Fruit fly (Drosophila melanogaster) whole organism, embryonic: ENCODE measurements around the gene CG13097.

ENCODE experiments used
- Blimp-1 ChIP-seq: fragments of 200-800 bp; sonication (Bioruptor generic); optimal IDR thresholded peaks from 3 replicates; lab custom pipeline; 2018; ENCODE audit warnings: missing biosample characterization, missing genetic modification characterization, mild to moderate bottlenecking, moderate library complexity, missing genetic modification reagents
- CG11456 ChIP-seq: fragments of 200-800 bp; sonication (Bioruptor generic); IDR thresholded peaks from 3 replicates; pipeline ENCODE4 v1.3.6; 2022; ENCODE audit warnings: missing biosample characterization, missing genetic modification characterization
- CG12391 ChIP-seq: fragments of 200-800 bp; sonication (Bioruptor generic); optimal IDR thresholded peaks from 3 replicates; lab custom pipeline; 2018; ENCODE audit warnings: missing biosample characterization, mild to moderate bottlenecking, missing genetic modification characterization, moderate library complexity
- CG13296 ChIP-seq: fragments of 200-800 bp; sonication (Bioruptor generic); optimal IDR thresholded peaks from 3 replicates; lab custom pipeline; 2018; ENCODE audit warnings: missing biosample characterization, mild to moderate bottlenecking, missing genetic modification characterization
- CG14710 ChIP-seq: fragments of 200-800 bp; sonication (Bioruptor generic); optimal IDR thresholded peaks from 3 replicates; lab custom pipeline; 2019; ENCODE audit warnings: missing biosample characterization, mild to moderate bottlenecking, missing genetic modification characterization, moderate library complexity
- CG15073 ChIP-seq: fragments of 200-800 bp; sonication (Bioruptor generic); optimal IDR thresholded peaks from 2 replicates; lab custom pipeline; 2016; ENCODE audit warnings: missing biosample characterization, missing genetic modification characterization
- CG1647 ChIP-seq: fragments of 200-800 bp; sonication (Bioruptor generic); optimal IDR thresholded peaks from 3 replicates; lab custom pipeline; 2016; ENCODE audit warnings: missing biosample characterization, missing genetic modification characterization
- CG16815 ChIP-seq: fragments of 200-800 bp; sonication (Bioruptor generic); optimal IDR thresholded peaks from 3 replicates; lab custom pipeline; 2017; ENCODE audit warnings: missing biosample characterization, mild to moderate bottlenecking, missing genetic modification characterization
- CG18619 ChIP-seq: fragments of 200-800 bp; sonication (Bioruptor generic); optimal IDR thresholded peaks from 3 replicates; lab custom pipeline; 2017; ENCODE audit warnings: missing biosample characterization, mild to moderate bottlenecking, missing genetic modification characterization
- CG34422 ChIP-seq: fragments of 200-800 bp; sonication (Bioruptor generic); IDR thresholded peaks from 3 replicates; pipeline ENCODE4 v1.3.6; 2022; ENCODE audit warnings: missing biosample characterization, missing genetic modification characterization
- CG4328 ChIP-seq: fragments of 200-800 bp; sonication (Bioruptor generic); optimal IDR thresholded peaks from 3 replicates; lab custom pipeline; 2017; ENCODE audit warnings: missing biosample characterization, missing genetic modification reagents, missing genetic modification characterization
- CG4617 ChIP-seq: fragments of 200-800 bp; sonication (Bioruptor generic); optimal IDR thresholded peaks from 3 replicates; lab custom pipeline; 2016; ENCODE audit warnings: missing biosample characterization, missing genetic modification characterization, borderline replicate concordance
- CG9932 ChIP-seq: fragments of 200-800 bp; sonication (Bioruptor generic); IDR thresholded peaks from 2 replicates; pipeline ENCODE4 v1.3.6; 2022; ENCODE audit warnings: missing biosample characterization, missing genetic modification characterization
- CTCF ChIP-seq: fragments of 200-800 bp; sonication (Bioruptor generic); optimal IDR thresholded peaks from 2 replicates; lab custom pipeline; 2017; ENCODE audit warnings: missing biosample characterization, mild to moderate bottlenecking, missing genetic modification characterization, moderate library complexity
- Dbx ChIP-seq: fragments of 200-800 bp; sonication (Bioruptor generic); IDR thresholded peaks from 3 replicates; pipeline ENCODE4 v1.3.6; 2022; ENCODE audit warnings: missing biosample characterization, missing genetic modification characterization
- Deaf1 ChIP-seq: fragments of 200-800 bp; optimal IDR thresholded peaks from 3 replicates; lab custom pipeline; 2019; ENCODE audit warnings: missing biosample characterization, mild to moderate bottlenecking, missing genetic modification characterization, moderate library complexity
- Dip2 ChIP-seq: fragments of 200-800 bp; sonication (Bioruptor generic); IDR thresholded peaks from 2 replicates; pipeline ENCODE4 v1.3.6; 2022; ENCODE audit warnings: missing biosample characterization, missing genetic modification characterization
- E2f2 ChIP-seq: fragments of 200-800 bp; sonication (Bioruptor generic); IDR thresholded peaks from 2 replicates; pipeline ENCODE4 v1.3.6; 2022; ENCODE audit warnings: missing biosample characterization, missing genetic modification characterization
- HLH4C ChIP-seq: fragments of 200-800 bp; sonication (Bioruptor generic); IDR thresholded peaks from 3 replicates; pipeline ENCODE4 v1.3.6; 2022; ENCODE audit warnings: missing biosample characterization, missing genetic modification characterization; ENCODE audit not compliant: partially characterized antibody
- Hand ChIP-seq: fragments of 200-800 bp; sonication (Bioruptor generic); optimal IDR thresholded peaks from 2 replicates; lab custom pipeline; 2017; ENCODE audit warnings: mild to moderate bottlenecking, missing biosample characterization, missing genetic modification reagents, missing genetic modification characterization
- HmgD ChIP-seq: fragments of 200-800 bp; sonication (Bioruptor generic); optimal IDR thresholded peaks from 3 replicates; lab custom pipeline; 2016; ENCODE audit warnings: missing biosample characterization, missing genetic modification characterization
- Hr51 ChIP-seq, 2 experiments: fragments of 200-800 bp; sonication (Bioruptor generic); optimal IDR thresholded peaks; 2 replicates in 1 of 2; 3 replicates in 1 of 2; lab custom pipeline; 2016 to 2018; ENCODE audit warnings: missing biosample characterization in 2 of 2, missing genetic modification characterization in 2 of 2, mild to moderate bottlenecking in 1 of 2, moderate library complexity in 1 of 2
- Med ChIP-seq: fragments of 200-800 bp; sonication (Bioruptor generic); peaks from one replicate; lab custom pipeline; 2016; ENCODE audit warnings: missing biosample characterization, missing genetic modification characterization, mild to moderate bottlenecking, inconsistent platforms, moderate library complexity
- Mes4 ChIP-seq: fragments of 200-800 bp; sonication (Bioruptor generic); optimal IDR thresholded peaks from 2 replicates; lab custom pipeline; 2016; ENCODE audit warnings: missing biosample characterization, missing genetic modification characterization
- Mrtf ChIP-seq: fragments of 200-800 bp; sonication (Bioruptor generic); IDR thresholded peaks from 3 replicates; pipeline ENCODE4 v1.3.6; 2022; ENCODE audit warnings: missing biosample characterization, missing genetic modification characterization
- Optix ChIP-seq: fragments of 200-800 bp; sonication (Bioruptor generic); IDR thresholded peaks from 3 replicates; pipeline ENCODE4 v1.3.6; 2022; ENCODE audit warnings: missing biosample characterization, missing genetic modification characterization
- PHDP ChIP-seq: fragments of 200-800 bp; sonication (Bioruptor generic); optimal IDR thresholded peaks from 3 replicates; lab custom pipeline; 2018; ENCODE audit warnings: missing biosample characterization, mild to moderate bottlenecking, missing genetic modification characterization, moderate library complexity
- Pdp1 ChIP-seq, 2 experiments: fragments of 200-800 bp; sonication (Bioruptor generic); optimal IDR thresholded peaks; 3 replicates each; lab custom pipeline; 2016; ENCODE audit warnings: missing biosample characterization in 2 of 2, missing genetic modification characterization in 2 of 2, mild to moderate bottlenecking in 1 of 2, moderate library complexity in 1 of 2
- Six4 ChIP-seq: fragments of 200-800 bp; sonication (Bioruptor generic); optimal IDR thresholded peaks from 2 replicates; lab custom pipeline; 2016; ENCODE audit warnings: missing biosample characterization, missing genetic modification characterization
- bbx ChIP-seq: fragments of 200-800 bp; sonication (Bioruptor generic); IDR thresholded peaks from 2 replicates; pipeline ENCODE4 v1.3.6; 2022; ENCODE audit warnings: missing biosample characterization, missing genetic modification characterization; ENCODE audit not compliant: partially characterized antibody
- chif ChIP-seq, 2 experiments: fragments of 200-800 bp; sonication (Bioruptor generic); optimal IDR thresholded peaks; 3 replicates each; lab custom pipeline; 2016; ENCODE audit warnings: missing biosample characterization in 2 of 2, missing genetic modification characterization in 2 of 2
- crp ChIP-seq, 2 experiments: fragments of 200-800 bp; sonication (Bioruptor generic); optimal IDR thresholded peaks; 2 replicates in 1 of 2; 3 replicates in 1 of 2; lab custom pipeline; 2017; ENCODE audit warnings: missing biosample characterization in 2 of 2, missing genetic modification characterization in 2 of 2, mild to moderate bottlenecking in 1 of 2, moderate library complexity in 1 of 2
- cwo ChIP-seq: fragments of 200-800 bp; sonication (Bioruptor generic); optimal IDR thresholded peaks from 3 replicates; lab custom pipeline; 2017; ENCODE audit warnings: missing biosample characterization, missing genetic modification characterization, mild to moderate bottlenecking, moderate library complexity, missing genetic modification reagents
- ems ChIP-seq: fragments of 200-800 bp; sonication (Bioruptor generic); optimal IDR thresholded peaks from 3 replicates; lab custom pipeline; 2016; ENCODE audit warnings: missing biosample characterization, missing genetic modification characterization
- en ChIP-seq: fragments of 200-800 bp; sonication (Bioruptor generic); optimal IDR thresholded peaks from 2 replicates; lab custom pipeline; 2016; ENCODE audit warnings: missing biosample characterization, missing genetic modification characterization
- gce ChIP-seq: fragments of 200-800 bp; sonication (Bioruptor generic); IDR thresholded peaks from 3 replicates; pipeline ENCODE4 v1.3.6; 2022; ENCODE audit warnings: missing biosample characterization, missing genetic modification characterization
- gfzf ChIP-seq: fragments of 200-800 bp; sonication (Bioruptor generic); optimal IDR thresholded peaks from 2 replicates; lab custom pipeline; 2016; ENCODE audit warnings: missing biosample characterization, mild to moderate bottlenecking, missing genetic modification characterization, moderate library complexity
- gro ChIP-seq: fragments of 200-800 bp; sonication (Bioruptor generic); optimal IDR thresholded peaks from 2 replicates; lab custom pipeline; 2016; ENCODE audit warnings: missing biosample characterization, missing genetic modification characterization
- her ChIP-seq: fragments of 200-800 bp; sonication (Bioruptor generic); optimal IDR thresholded peaks from 2 replicates; lab custom pipeline; 2016; ENCODE audit warnings: missing biosample characterization, missing genetic modification characterization
- otp ChIP-seq: fragments of 200-800 bp; sonication (Bioruptor generic); IDR thresholded peaks from 3 replicates; pipeline ENCODE4, ENCODE4 v1.3.6; 2022; ENCODE audit warnings: missing biosample characterization, missing genetic modification characterization
- pnt ChIP-seq: fragments of 200-800 bp; sonication (Bioruptor generic); optimal IDR thresholded peaks from 3 replicates; lab custom pipeline; 2016; ENCODE audit warnings: missing biosample characterization, missing genetic modification characterization
- ranshi ChIP-seq: fragments of 200-800 bp; sonication (Bioruptor generic); IDR thresholded peaks from 2 replicates; pipeline ENCODE4 v1.3.6; 2022; ENCODE audit warnings: missing biosample characterization, missing genetic modification characterization
- ro ChIP-seq: fragments of 200-800 bp; sonication (Bioruptor generic); IDR thresholded peaks from 2 replicates; pipeline ENCODE4 v1.3.6; 2022; ENCODE audit warnings: missing biosample characterization, missing genetic modification characterization
- run ChIP-seq: fragments of 200-800 bp; sonication (Bioruptor generic); optimal IDR thresholded peaks from 3 replicates; lab custom pipeline; 2018; ENCODE audit warnings: missing biosample characterization, mild to moderate bottlenecking, missing genetic modification characterization
- slou ChIP-seq: fragments of 200-800 bp; sonication (Bioruptor generic); optimal IDR thresholded peaks from 3 replicates; lab custom pipeline; 2016; ENCODE audit warnings: missing biosample characterization, missing genetic modification characterization
- slp2 ChIP-seq: fragments of 200-800 bp; sonication (Bioruptor generic); optimal IDR thresholded peaks from 2 replicates; lab custom pipeline; 2016; ENCODE audit warnings: missing biosample characterization, missing genetic modification characterization
- ssp ChIP-seq: fragments of 200-800 bp; sonication (Bioruptor generic); IDR thresholded peaks from 2 replicates; pipeline ENCODE4 v1.3.6; 2022; ENCODE audit warnings: missing biosample characterization, missing genetic modification characterization
- tin ChIP-seq: fragments of 200-800 bp; sonication (Bioruptor generic); optimal IDR thresholded peaks from 3 replicates; lab custom pipeline; 2016; ENCODE audit warnings: missing biosample characterization, missing genetic modification characterization
- twi ChIP-seq: fragments of 200-800 bp; optimal IDR thresholded peaks from 2 replicates; lab custom pipeline; 2019; ENCODE audit warnings: missing biosample characterization, mild to moderate bottlenecking, missing genetic modification characterization, moderate library complexity
- zen ChIP-seq: fragments of 200-800 bp; sonication (Bioruptor generic); optimal IDR thresholded peaks from 3 replicates; lab custom pipeline; 2018; ENCODE audit warnings: missing biosample characterization, mild to moderate bottlenecking, missing genetic modification characterization, moderate library complexity
- zen2 ChIP-seq: fragments of 200-800 bp; sonication (Bioruptor generic); IDR thresholded peaks from 3 replicates; pipeline ENCODE4 v1.3.6; 2022; ENCODE audit warnings: missing biosample characterization, missing genetic modification characterization; ENCODE audit not compliant: partially characterized antibody

The CG13097 gene

dm6 chr2L:8517256-8517694 is 2.6 kb upstream of the CG13097 start, which contains the start of the genes mRpL51 and Uba4 (continued):
- peak; percentile 58 for TF ChIP-seq zen (tag; lab: Kevin White, UChicago)
- TF ChIP-seq CG9932 (GFP tag; lab: Robert Waterston, UW) = peak; percentile 32; the same call in 1 of the 2 replicates
- TF ChIP-seq CTCF (GFP tag; lab: Kevin White, UChicago) = peak; percentile 11
- peak; percentile 9 for TF ChIP-seq pnt
- TF ChIP-seq Deaf1 (tag; lab: Kevin White, UChicago) = peak; percentile 43
- TF ChIP-seq E2f2 = peak; percentile 69
- TF ChIP-seq chif (GFP tag; optimal IDR thresholded peaks at IDR 0.05; lab: Kevin White, UChicago) = peak in 1 of 2 experiments; percentile 18
- TF ChIP-seq twi = peak; percentile 63
- TF ChIP-seq CG34422 = peak; percentile 65; the same call in 1 of the 3 replicates
- no peak for TF ChIP-seq CG11456 (GFP tag; lab: Robert Waterston, UW)
- no peak for TF ChIP-seq gce (GFP tag; lab: Robert Waterston, UW)
- peak; percentile 53 for TF ChIP-seq CG12391 (tag; lab: Kevin White, UChicago)
- TF ChIP-seq Dbx (GFP tag; lab: Robert Waterston, UW) = no peak
- TF ChIP-seq Mrtf (GFP tag; lab: Robert Waterston, UW) = no peak
- TF ChIP-seq bbx (GFP tag; lab: Robert Waterston, UW) = peak; percentile 42; the same call in 1 of the 2 replicates
- no peak for TF ChIP-seq otp (GFP tag; lab: Robert Waterston, UW)
- TF ChIP-seq slou = peak; percentile 14
- TF ChIP-seq ro = no peak
- TF ChIP-seq gfzf (GFP tag; lab: Kevin White, UChicago) = peak; percentile 26
- TF ChIP-seq CG16815 = no peak
- TF ChIP-seq ssp = no peak
- no peak for TF ChIP-seq en (GFP tag; lab: Kevin White, UChicago)
- TF ChIP-seq gro (GFP tag; lab: Kevin White, UChicago) = no peak
- peak; percentile 9 for TF ChIP-seq CG13296
- peak; percentile 55 for TF ChIP-seq her
- TF ChIP-seq Mes4 = peak; percentile 35
- peak; percentile 45 for TF ChIP-seq tin
- no peak for TF ChIP-seq ranshi (GFP tag; lab: Robert Waterston, UW)
- peak; percentile 37 for TF ChIP-seq Six4 (GFP tag; lab: Kevin White, UChicago)
- TF ChIP-seq HLH4C (GFP tag; lab: Robert Waterston, UW) = peak; percentile 69
- TF ChIP-seq CG15073 (GFP tag; lab: Kevin White, UChicago) = no peak
- TF ChIP-seq CG4617 (GFP tag; lab: Kevin White, UChicago) = peak; percentile 28
- TF ChIP-seq CG14710 (tag; lab: Kevin White, UChicago) = peak; percentile 72
- TF ChIP-seq Hand = peak; percentile 31
- peak; percentile 37 to 89 for TF ChIP-seq Pdp1 (GFP tag; optimal IDR thresholded peaks at IDR 0.05; lab: Kevin White, UChicago)
- TF ChIP-seq slp2 (GFP tag; lab: Kevin White, UChicago) = no peak
- TF ChIP-seq ems = peak; percentile 27
- TF ChIP-seq HmgD (GFP tag; lab: Kevin White, UChicago) = no peak
- TF ChIP-seq Med (GFP tag; lab: Kevin White, UChicago) = peak; percentile 96
- TF ChIP-seq PHDP (tag; lab: Kevin White, UChicago) = peak; percentile 37
- TF ChIP-seq Dip2 = no peak
- no peak for TF ChIP-seq CG4328 (GFP tag; lab: Kevin White, UChicago)
- no peak for TF ChIP-seq cwo
- no peak for TF ChIP-seq Optix (GFP tag; lab: Robert Waterston, UW)
- peak; percentile 90 to 97 for TF ChIP-seq crp (GFP tag; optimal IDR thresholded peaks at IDR 0.05; lab: Kevin White, UChicago)
- TF ChIP-seq zen2 (GFP tag; lab: Robert Waterston, UW) = peak; percentile 72; the same call in 2 of the 3 replicates
- peak; percentile 24 for TF ChIP-seq Blimp-1
- no peak for TF ChIP-seq CG1647 (GFP tag; lab: Kevin White, UChicago)
- peak in 1 of 2 experiments; percentile 10 for TF ChIP-seq Hr51 (GFP tag; optimal IDR thresholded peaks at IDR 0.05; lab: Kevin White, UChicago)
- peak; percentile 4 for TF ChIP-seq CG18619
- TF ChIP-seq run (tag; lab: Kevin White, UChicago) = no peak
